Fruit fly (Drosophila melanogaster) whole organism, embryonic: ENCODE data around the gene CG42763.

Experiments used
- Awh ChIP-seq: fragments of 200-800 bp; sonication (Bioruptor generic); IDR thresholded peaks from 2 replicates; pipeline ENCODE4, ENCODE4 v1.3.6; 2022; ENCODE audit warnings: missing biosample characterization, missing genetic modification characterization
- Bdp1 ChIP-seq: fragments of 200-800 bp; sonication (Bioruptor generic); optimal IDR thresholded peaks from 3 replicates; lab custom pipeline; 2016; ENCODE audit warnings: missing biosample characterization, missing genetic modification characterization
- Bgb ChIP-seq: fragments of 200-800 bp; sonication (Bioruptor generic); IDR thresholded peaks from 2 replicates; pipeline ENCODE4 v1.3.6; 2022; ENCODE audit warnings: missing biosample characterization, missing genetic modification characterization; ENCODE audit not compliant: partially characterized antibody
- CG11085 ChIP-seq: fragments of 200-800 bp; sonication (Bioruptor generic); IDR thresholded peaks from 2 replicates; pipeline ENCODE4 v1.3.6; 2022; ENCODE audit warnings: missing biosample characterization, missing genetic modification characterization
- CG12219 ChIP-seq: fragments of 200-800 bp; sonication (Bioruptor generic); optimal IDR thresholded peaks from 3 replicates; lab custom pipeline; 2018; ENCODE audit warnings: missing biosample characterization, mild to moderate bottlenecking, missing genetic modification characterization
- CG13296 ChIP-seq: fragments of 200-800 bp; sonication (Bioruptor generic); optimal IDR thresholded peaks from 3 replicates; lab custom pipeline; 2018; ENCODE audit warnings: missing biosample characterization, mild to moderate bottlenecking, missing genetic modification characterization
- CG13775 ChIP-seq: fragments of 200-800 bp; sonication (Bioruptor generic); optimal IDR thresholded peaks from 3 replicates; lab custom pipeline; 2017; ENCODE audit warnings: missing biosample characterization, mild to moderate bottlenecking, missing genetic modification characterization
- CG13894 ChIP-seq: fragments of 200-800 bp; sonication (Bioruptor generic); optimal IDR thresholded peaks from 3 replicates; lab custom pipeline; 2018; ENCODE audit warnings: missing biosample characterization, mild to moderate bottlenecking, missing genetic modification characterization, moderate library complexity
- CG14050 ChIP-seq: fragments of 200-800 bp; sonication (Bioruptor generic); IDR thresholded peaks from 3 replicates; pipeline ENCODE4 v1.3.6; 2022; ENCODE audit warnings: missing biosample characterization, missing genetic modification characterization
- CG14965 ChIP-seq: fragments of 200-800 bp; sonication (Bioruptor generic); optimal IDR thresholded peaks from 2 replicates; lab custom pipeline; 2016; ENCODE audit warnings: missing biosample characterization, missing genetic modification characterization, borderline replicate concordance
- CG1529 ChIP-seq: fragments of 200-800 bp; sonication (Bioruptor generic); optimal IDR thresholded peaks from 3 replicates; lab custom pipeline; 2018; ENCODE audit warnings: missing biosample characterization, missing genetic modification characterization
- CG16813 ChIP-seq: fragments of 200-800 bp; sonication (Bioruptor generic); IDR thresholded peaks from 3 replicates; pipeline ENCODE4 v1.3.6; 2022; ENCODE audit warnings: missing biosample characterization, missing genetic modification characterization; ENCODE audit not compliant: partially characterized antibody
- CG17612 ChIP-seq: fragments of 200-800 bp; sonication (Bioruptor generic); IDR thresholded peaks from 2 replicates; pipeline ENCODE4 v1.3.6; 2022; ENCODE audit warnings: missing biosample characterization, missing genetic modification characterization
- CG18476 ChIP-seq: fragments of 200-800 bp; sonication (Bioruptor generic); optimal IDR thresholded peaks from 2 replicates; lab custom pipeline; 2016; ENCODE audit warnings: missing biosample characterization, mild to moderate bottlenecking, missing genetic modification characterization
- CG2116 ChIP-seq: fragments of 200-800 bp; sonication (Bioruptor generic); optimal IDR thresholded peaks from 3 replicates; lab custom pipeline; 2018; ENCODE audit warnings: missing biosample characterization, mild to moderate bottlenecking, missing genetic modification characterization
- CG33213 ChIP-seq: fragments of 200-800 bp; sonication (Bioruptor generic); optimal IDR thresholded peaks from 3 replicates; lab custom pipeline; 2016; ENCODE audit warnings: missing biosample characterization, missing genetic modification characterization
- CG6254 ChIP-seq: fragments of 200-800 bp; sonication (Bioruptor generic); optimal IDR thresholded peaks from 3 replicates; lab custom pipeline; 2017; ENCODE audit warnings: mild to moderate bottlenecking, missing biosample characterization, missing genetic modification reagents, missing genetic modification characterization
- CG6683 ChIP-seq: fragments of 200-800 bp; sonication (Bioruptor generic); optimal IDR thresholded peaks from 2 replicates; lab custom pipeline; 2017; ENCODE audit warnings: missing biosample characterization, mild to moderate bottlenecking, missing genetic modification characterization, missing genetic modification reagents
- CG6689 ChIP-seq: fragments of 200-800 bp; sonication (Bioruptor generic); IDR thresholded peaks from 2 replicates; pipeline ENCODE4 v1.3.6; 2022; ENCODE audit warnings: missing biosample characterization, missing genetic modification characterization
- CG6791 ChIP-seq: fragments of 200-800 bp; sonication (Bioruptor generic); IDR thresholded peaks from 3 replicates; pipeline ENCODE4 v1.3.6; 2022; ENCODE audit warnings: missing biosample characterization, missing genetic modification characterization; ENCODE audit not compliant: partially characterized antibody
- CG7556 ChIP-seq: fragments of 200-800 bp; sonication (Bioruptor generic); optimal IDR thresholded peaks from 2 replicates; lab custom pipeline; 2017; ENCODE audit warnings: missing biosample characterization, mild to moderate bottlenecking, missing genetic modification characterization
- CG7786 ChIP-seq: fragments of 200-800 bp; sonication (Bioruptor generic); optimal IDR thresholded peaks from 2 replicates; lab custom pipeline; 2016; ENCODE audit warnings: missing biosample characterization, missing genetic modification characterization
- CG9437 ChIP-seq: fragments of 200-800 bp; sonication (Bioruptor generic); optimal IDR thresholded peaks from 2 replicates; lab custom pipeline; 2018; ENCODE audit warnings: missing biosample characterization, mild to moderate bottlenecking, missing genetic modification characterization
- CHES-1-like ChIP-seq: fragments of 200-800 bp; sonication (Bioruptor generic); optimal IDR thresholded peaks from 2 replicates; lab custom pipeline; 2016; ENCODE audit warnings: missing biosample characterization, missing genetic modification characterization
- D19B ChIP-seq: fragments of 200-800 bp; sonication (Bioruptor generic); optimal IDR thresholded peaks from 2 replicates; lab custom pipeline; 2017; ENCODE audit warnings: missing biosample characterization, mild to moderate bottlenecking, missing genetic modification characterization
- E2f1 ChIP-seq: fragments of 200-800 bp; sonication (Bioruptor generic); IDR thresholded peaks from 2 replicates; pipeline ENCODE4 v1.3.6; 2022; ENCODE audit warnings: missing biosample characterization, missing genetic modification characterization
- Ets97D ChIP-seq: fragments of 200-800 bp; sonication (Bioruptor generic); optimal IDR thresholded peaks from 3 replicates; lab custom pipeline; 2016; ENCODE audit warnings: missing biosample characterization, missing genetic modification characterization
- HLHmδ ChIP-seq: fragments of 200-800 bp; sonication (Bioruptor generic); optimal IDR thresholded peaks from 2 replicates; lab custom pipeline; 2018; ENCODE audit warnings: missing biosample characterization, mild to moderate bottlenecking, missing genetic modification characterization, moderate library complexity
- Lhr ChIP-seq: fragments of 200-800 bp; sonication (Bioruptor generic); optimal IDR thresholded peaks from 3 replicates; lab custom pipeline; 2017; ENCODE audit warnings: mild to moderate bottlenecking, missing biosample characterization, missing genetic modification reagents, missing genetic modification characterization
- Lpt ChIP-seq: fragments of >200 bp; optimal IDR thresholded peaks from 2 replicates; lab custom pipeline; 2018; ENCODE audit warnings: missing biosample characterization, missing genetic modification characterization
- Med ChIP-seq: fragments of 200-800 bp; sonication (Bioruptor generic); peaks from one replicate; lab custom pipeline; 2016; ENCODE audit warnings: missing biosample characterization, missing genetic modification characterization, mild to moderate bottlenecking, inconsistent platforms, moderate library complexity
- Myb ChIP-seq: fragments of 200-800 bp; sonication (Bioruptor generic); optimal IDR thresholded peaks from 2 replicates; lab custom pipeline; 2016; ENCODE audit warnings: missing biosample characterization, missing genetic modification characterization
- Side ChIP-seq: fragments of 200-800 bp; sonication (Bioruptor generic); optimal IDR thresholded peaks from 2 replicates; lab custom pipeline; 2016; ENCODE audit warnings: missing biosample characterization, missing genetic modification characterization
- Vsx1 ChIP-seq: fragments of 200-800 bp; sonication (Bioruptor generic); optimal IDR thresholded peaks from 2 replicates; lab custom pipeline; 2017; ENCODE audit warnings: missing biosample characterization, mild to moderate bottlenecking, missing genetic modification characterization, missing genetic modification reagents
- bcd ChIP-seq: fragments of 200-800 bp; sonication (Bioruptor generic); optimal IDR thresholded peaks from 2 replicates; lab custom pipeline; 2017; ENCODE audit warnings: missing biosample characterization, mild to moderate bottlenecking, missing genetic modification characterization
- chif ChIP-seq, 2 experiments: fragments of 200-800 bp; sonication (Bioruptor generic); optimal IDR thresholded peaks; 3 replicates each; lab custom pipeline; 2016; ENCODE audit warnings: missing biosample characterization in 2 of 2, missing genetic modification characterization in 2 of 2
- crol ChIP-seq: fragments of 200-800 bp; sonication (Bioruptor generic); IDR thresholded peaks from 2 replicates; pipeline ENCODE4 v1.3.6; 2022; ENCODE audit warnings: missing biosample characterization, missing genetic modification characterization
- crp ChIP-seq, 2 experiments: fragments of 200-800 bp; sonication (Bioruptor generic); optimal IDR thresholded peaks; 2 replicates in 1 of 2; 3 replicates in 1 of 2; lab custom pipeline; 2017; ENCODE audit warnings: missing biosample characterization in 2 of 2, missing genetic modification characterization in 2 of 2, mild to moderate bottlenecking in 1 of 2, moderate library complexity in 1 of 2
- dpn ChIP-seq, 2 experiments: fragments of 200-800 bp; sonication (Bioruptor generic); optimal IDR thresholded peaks; 3 replicates each; lab custom pipeline; 2016; ENCODE audit warnings: missing biosample characterization in 2 of 2, missing genetic modification characterization in 2 of 2
- eve ChIP-seq, 2 experiments: fragments of >200 bp; optimal IDR thresholded peaks; 2 replicates each; lab custom pipeline; 2017; ENCODE audit warnings: missing biosample characterization in 2 of 2, missing genetic modification characterization in 2 of 2
- fd96Cb ChIP-seq: fragments of 200-800 bp; sonication (Bioruptor generic); optimal IDR thresholded peaks from 2 replicates; lab custom pipeline; 2018; ENCODE audit warnings: missing biosample characterization, mild to moderate bottlenecking, missing genetic modification characterization, moderate library complexity
- hbn ChIP-seq: fragments of 200-800 bp; sonication (Bioruptor generic); IDR thresholded peaks from 2 replicates; pipeline ENCODE4 v1.3.6; 2022; ENCODE audit warnings: missing biosample characterization, missing genetic modification characterization; ENCODE audit not compliant: partially characterized antibody
- hkb ChIP-seq, 2 experiments: fragments of 200-800 bp in 1 of 2; fragments of >200 bp in 1 of 2; sonication (Bioruptor generic) in 1 of 2; IDR thresholded peaks in 1 of 2; optimal IDR thresholded peaks in 1 of 2; 2 replicates each; pipeline versions ENCODE4 v1.3.6 to Lab custom; 2017 to 2022; ENCODE audit warnings: missing biosample characterization in 1 of 2, missing genetic modification characterization in 1 of 2
- kah ChIP-seq: fragments of 200-800 bp; sonication (Bioruptor generic); optimal IDR thresholded peaks from 2 replicates; lab custom pipeline; 2018; ENCODE audit warnings: missing biosample characterization, mild to moderate bottlenecking, missing genetic modification characterization
- kni ChIP-seq: fragments of 200-800 bp; sonication (Bioruptor generic); optimal IDR thresholded peaks from 3 replicates; lab custom pipeline; 2017; ENCODE audit warnings: mild to moderate bottlenecking, missing biosample characterization, missing genetic modification reagents, missing genetic modification characterization
- maf-S ChIP-seq: fragments of 200-800 bp; sonication (Bioruptor generic); optimal IDR thresholded peaks from 2 replicates; lab custom pipeline; 2016; ENCODE audit warnings: missing biosample characterization, missing genetic modification characterization
- sens-2 ChIP-seq: fragments of 200-800 bp; sonication (Bioruptor generic); IDR thresholded peaks from 2 replicates; pipeline ENCODE4 v1.3.6; 2022; ENCODE audit warnings: missing biosample characterization, missing genetic modification characterization
- shn ChIP-seq: fragments of 200-800 bp; sonication (Bioruptor generic); optimal IDR thresholded peaks from 3 replicates; lab custom pipeline; 2016; ENCODE audit warnings: missing biosample characterization, missing genetic modification characterization
- vnd ChIP-seq: fragments of 200-800 bp; sonication (Bioruptor generic); IDR thresholded peaks from 3 replicates; pipeline ENCODE4 v1.3.6; 2022; ENCODE audit warnings: missing biosample characterization, missing genetic modification characterization; ENCODE audit not compliant: partially characterized antibody

The CG42763 gene

DNA sequence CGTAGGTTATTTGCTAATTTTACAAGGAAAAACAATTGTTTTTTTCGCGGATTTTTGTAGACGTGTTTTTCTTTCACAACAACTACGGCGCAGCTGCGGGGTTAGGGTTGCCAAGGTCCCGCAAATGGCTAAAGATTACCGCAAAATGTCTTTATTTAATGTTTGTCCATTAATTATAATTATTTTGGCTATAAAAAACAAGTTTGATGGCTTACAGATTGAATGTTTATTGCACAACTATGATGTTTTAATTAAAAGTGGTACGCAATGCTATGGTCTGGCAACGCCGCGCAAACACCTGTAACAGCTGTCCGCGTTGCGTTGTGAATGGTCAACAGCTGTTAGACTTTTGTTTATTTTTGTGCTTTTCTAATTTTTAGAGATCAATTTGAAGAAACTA lies 11.8 kb upstream of the CG42763 start (continued):
- TF ChIP-seq Bgb (GFP tag; lab: Robert Waterston, UW) (peak; percentile 41; the same call in 1 of the 2 replicates), CG2116 (GFP tag; lab: Kevin White, UChicago) (peak; percentile 51), dpn (GFP tag; optimal IDR thresholded peaks at IDR 0.05; lab: Kevin White, UChicago) (peak; percentile 71 to 76), Myb (GFP tag; lab: Kevin White, UChicago) (peak; percentile 47), CG11085 (GFP tag; lab: Robert Waterston, UW) (peak; percentile 58; the same call in 1 of the 2 replicates), CG9437 (peak; percentile 45), CG14050 (GFP tag; lab: Robert Waterston, UW) (peak; percentile 65), bcd (GFP tag; lab: Kevin White, UChicago) (peak; percentile 74), Side (GFP tag; lab: Kevin White, UChicago) (peak; percentile 69), fd96Cb (peak; percentile 59), Lhr (GFP tag; lab: Kevin White, UChicago) (peak; percentile 19), CG1529 (GFP tag; lab: Kevin White, UChicago) (no peak), HLHmδ (GFP tag; lab: Kevin White, UChicago) (no peak), CG13894 (peak; percentile 71), crol (GFP tag; lab: Robert Waterston, UW) (no peak), CG18476 (GFP tag; lab: Kevin White, UChicago) (peak; percentile 75), CG13296 (GFP tag; lab: Kevin White, UChicago) (peak; percentile 68), CG7786 (GFP tag; lab: Kevin White, UChicago) (peak; percentile 62), Med (GFP tag; lab: Kevin White, UChicago) (peak; percentile 98), vnd (no peak), maf-S (GFP tag; lab: Kevin White, UChicago) (peak; percentile 48), CG14965 (GFP tag; lab: Kevin White, UChicago) (peak; percentile 4), E2f1 (GFP tag; lab: Robert Waterston, UW) (peak; percentile 64), hbn (GFP tag; lab: Robert Waterston, UW) (no peak), sens-2 (GFP tag; lab: Robert Waterston, UW) (no peak), CG6254 (no peak), Vsx1 (peak; percentile 42), hkb (optimal IDR thresholded peaks at IDR 0.05; lab: Kevin White, UChicago) (peak; percentile 7), hkb (GFP tag; IDR thresholded peaks at IDR 0.05; lab: Robert Waterston, UW) (peak; percentile 47; the same call in 1 of the 2 replicates), CG6689 (peak; percentile 69; the same call in 1 of the 2 replicates), CG13775 (GFP tag; lab: Kevin White, UChicago) (peak; percentile 73), crp (GFP tag; optimal IDR thresholded peaks at IDR 0.05; lab: Kevin White, UChicago) (peak; percentile 92 to 99), Ets97D (GFP tag; lab: Kevin White, UChicago) (peak; percentile 76), CG6683 (peak; percentile 33), CG33213 (GFP tag; lab: Kevin White, UChicago) (peak; percentile 74), Awh (peak; percentile 60), CG6791 (GFP tag; lab: Robert Waterston, UW) (no peak), CG16813 (GFP tag; lab: Robert Waterston, UW) (0 out of 3 replicates have a peak, but pooled peaks have one; percentile 16), D19B (GFP tag; lab: Kevin White, UChicago) (peak; percentile 37), kni (GFP tag; lab: Kevin White, UChicago) (peak; percentile 10), CG17612 (GFP tag; lab: Robert Waterston, UW) (no peak), Lpt (no peak), shn (peak; percentile 62), CHES-1-like (peak; percentile 71), CG7556 (GFP tag; lab: Kevin White, UChicago) (peak; percentile 61), CG12219 (GFP tag; lab: Kevin White, UChicago) (no peak), chif (GFP tag; optimal IDR thresholded peaks at IDR 0.05; lab: Kevin White, UChicago) (peak; percentile 38 to 72), kah (GFP tag; lab: Kevin White, UChicago) (peak; percentile 99), Bdp1 (peak; percentile 68), eve (GFP tag; optimal IDR thresholded peaks at IDR 0.05; lab: Kevin White, UChicago) (no peak)
